Fruit fly (Drosophila melanogaster): ENCODE measurements around the gene CG7236.

dm6 chr2L:5726049-5726448 lies 19.9 kb downstream of the CG7236 start:
- TF ChIP-seq D1 (tag; optimal IDR thresholded peaks at IDR 0.05) (no peak), Pif1A (GFP tag; optimal IDR thresholded peaks at IDR 0.05) (no peak), EcR (GFP tag; optimal IDR thresholded peaks at IDR 0.05) (no peak), CG14655 (GFP tag; optimal IDR thresholded peaks at IDR 0.05) (no peak), Pif1B (GFP tag; optimal IDR thresholded peaks at IDR 0.05) (no peak)
